Worm (Caenorhabditis elegans) whole organism, L4 larva: Measurements from ENCODE around the gene C14B9.3.

Experiments
- D1046.2 ChIP-seq: fragments of 200-800 bp; sonication (Bioruptor generic); IDR thresholded peaks from 2 replicates; pipeline ENCODE4 v1.3.6; 2022; ENCODE audit warnings: missing genetic modification characterization, missing compliant biosample characterization
- F37D6.2 ChIP-seq: sonication (generic microtip); optimal IDR thresholded peaks from 2 replicates; lab custom pipeline; 2016; ENCODE audit warnings: mild to moderate bottlenecking, missing genetic modification characterization, missing compliant biosample characterization
- T20F7.1 ChIP-seq: fragments of 200-800 bp; sonication (Bioruptor generic); optimal IDR thresholded peaks from 2 replicates; lab custom pipeline; 2018; ENCODE audit warnings: mild to moderate bottlenecking, missing genetic modification characterization, missing compliant biosample characterization
- T26A8.4 ChIP-seq: fragments of 200-800 bp; sonication (Bioruptor generic); IDR thresholded peaks from 2 replicates; pipeline ENCODE4 v1.3.6; 2022; ENCODE audit warnings: missing genetic modification characterization, missing compliant biosample characterization
- Y105C5A.15 ChIP-seq: fragments of 200-800 bp; sonication (Bioruptor generic); IDR thresholded peaks from 2 replicates; pipeline ENCODE4 v1.3.6; 2022; ENCODE audit warnings: missing genetic modification characterization, missing compliant biosample characterization
- Y5F2A.4 ChIP-seq: fragments of 200-800 bp; sonication (Bioruptor generic); optimal IDR thresholded peaks from 2 replicates; lab custom pipeline; 2018; ENCODE audit warnings: mild to moderate bottlenecking, missing genetic modification characterization, missing compliant biosample characterization
- ZK337.2 ChIP-seq: fragments of 200-800 bp; sonication (Bioruptor generic); IDR thresholded peaks from 2 replicates; pipeline ENCODE4 v1.3.6; 2022; ENCODE audit warnings: missing genetic modification reagents, missing genetic modification characterization, missing compliant biosample characterization
- ZK546.5 ChIP-seq, 2 experiments: sonication (generic microtip); optimal IDR thresholded peaks; 2 replicates each; lab custom pipeline; 2017; ENCODE audit warnings: missing biosample characterization in 2 of 2, missing genetic modification characterization in 2 of 2
- aly-2 ChIP-seq: sonication (generic microtip); optimal IDR thresholded peaks from 2 replicates; lab custom pipeline; 2018; ENCODE audit warnings: missing biosample characterization, missing genetic modification characterization
- arid-1 ChIP-seq: fragments of 200-800 bp; sonication (Bioruptor generic); conservative IDR thresholded peaks from 2 replicates; pipeline ENCODE4 v1.3.6; 2022; ENCODE audit warnings: missing genetic modification reagents, missing genetic modification characterization, missing compliant biosample characterization
- attf-4 ChIP-seq: sonication (generic microtip); optimal IDR thresholded peaks from 3 replicates; lab custom pipeline; 2017; ENCODE audit warnings: missing biosample characterization, missing genetic modification characterization
- ceh-20 ChIP-seq: fragments of 200-800 bp; sonication (Bioruptor generic); IDR thresholded peaks from 2 replicates; pipeline ENCODE4 v1.3.6; 2022; ENCODE audit warnings: missing genetic modification reagents, missing genetic modification characterization, missing compliant biosample characterization
- ceh-62 ChIP-seq: sonication (generic microtip); optimal IDR thresholded peaks from 2 replicates; lab custom pipeline; 2017; ENCODE audit warnings: missing biosample characterization, missing genetic modification characterization
- ceh-82 ChIP-seq: sonication (generic microtip); optimal IDR thresholded peaks from 2 replicates; lab custom pipeline; 2017; ENCODE audit warnings: missing biosample characterization, missing genetic modification characterization
- ces-1 ChIP-seq: fragments of 150-350 bp; sonication (generic microtip); optimal IDR thresholded peaks from 4 replicates; lab custom pipeline; 2014; ENCODE audit warnings: missing biosample characterization, missing genetic modification reagents, missing genetic modification characterization
- cey-2 ChIP-seq: sonication (generic microtip); optimal IDR thresholded peaks from 3 replicates; lab custom pipeline; 2017; ENCODE audit warnings: missing genetic modification characterization, mild to moderate bottlenecking, missing compliant biosample characterization, antibody characterized with exemption, borderline replicate concordance; ENCODE audit not compliant: insufficient read depth
- daf-12 ChIP-seq: fragments of 150-350 bp; optimal IDR thresholded peaks from 2 replicates; lab custom pipeline; 2014; ENCODE audit warnings: missing biosample characterization, missing genetic modification reagents, missing genetic modification characterization
- daf-16 ChIP-seq, 3 experiments: sonication (generic microtip); optimal IDR thresholded peaks; 2 replicates each; lab custom pipeline; 2016 to 2017; ENCODE audit warnings: missing genetic modification characterization in 3 of 3, missing genetic modification reagents in 3 of 3, mild to moderate bottlenecking in 2 of 3, missing compliant biosample characterization in 2 of 3, missing biosample characterization in 1 of 3, moderate library complexity in 1 of 3
- daf-19 ChIP-seq: fragments of 200-800 bp; sonication (Bioruptor generic); conservative IDR thresholded peaks from 2 replicates; pipeline ENCODE4 v1.3.6; 2022; ENCODE audit warnings: missing genetic modification characterization, missing compliant biosample characterization
- daf-8 ChIP-seq: fragments of 200-800 bp; sonication (Bioruptor generic); IDR thresholded peaks from 2 replicates; pipeline ENCODE4 v1.3.6; 2022; ENCODE audit warnings: missing genetic modification characterization, missing compliant biosample characterization
- dmd-6 ChIP-seq: fragments of 200-800 bp; sonication (Bioruptor generic); IDR thresholded peaks from 2 replicates; pipeline ENCODE4 v1.3.6; 2022; ENCODE audit warnings: missing genetic modification reagents, missing genetic modification characterization, missing compliant biosample characterization
- dve-1 ChIP-seq: sonication (generic microtip); optimal IDR thresholded peaks from 2 replicates; lab custom pipeline; 2017; ENCODE audit warnings: antibody characterized with exemption, mild to moderate bottlenecking, missing genetic modification characterization, missing compliant biosample characterization; ENCODE audit not compliant: insufficient read depth
- egl-27 ChIP-seq: sonication (generic microtip); optimal IDR thresholded peaks from 3 replicates; lab custom pipeline; 2017; ENCODE audit warnings: missing biosample characterization, missing genetic modification reagents, missing genetic modification characterization
- fkh-10 ChIP-seq: fragments of 150-350 bp; optimal IDR thresholded peaks from 2 replicates; lab custom pipeline; 2014; ENCODE audit warnings: missing biosample characterization, missing genetic modification reagents, missing genetic modification characterization
- gei-8 ChIP-seq: fragments of 200-800 bp; sonication (Bioruptor generic); optimal IDR thresholded peaks from 2 replicates; lab custom pipeline; 2018; ENCODE audit warnings: mild to moderate bottlenecking, missing genetic modification characterization, missing compliant biosample characterization
- hif-1 ChIP-seq, 2 experiments: sonication (generic microtip); optimal IDR thresholded peaks; 2 replicates each; lab custom pipeline; 2016 to 2017; ENCODE audit warnings: missing compliant biosample characterization in 2 of 2, missing genetic modification characterization in 2 of 2, missing genetic modification reagents in 2 of 2, missing genotype in 2 of 2, mild to moderate bottlenecking in 1 of 2
- hlh-11 ChIP-seq: fragments of 200-800 bp; sonication (Bioruptor generic); optimal IDR thresholded peaks from 2 replicates; lab custom pipeline; 2018; ENCODE audit warnings: mild to moderate bottlenecking, missing genetic modification characterization, missing compliant biosample characterization
- hlh-30 ChIP-seq: sonication (generic microtip); optimal IDR thresholded peaks from 2 replicates; lab custom pipeline; 2017; ENCODE audit warnings: antibody characterized with exemption, mild to moderate bottlenecking, missing genetic modification characterization, missing compliant biosample characterization; ENCODE audit not compliant: insufficient read depth
- lim-7 ChIP-seq: fragments of 200-800 bp; sonication (Bioruptor generic); IDR thresholded peaks from 2 replicates; pipeline ENCODE4 v1.3.6; 2022; ENCODE audit warnings: missing genetic modification characterization, missing compliant biosample characterization
- lin-1 ChIP-seq: fragments of 200-800 bp; sonication (Bioruptor generic); IDR thresholded peaks from 2 replicates; pipeline ENCODE4 v1.3.6; 2022; ENCODE audit warnings: missing genetic modification reagents, missing genetic modification characterization, missing compliant biosample characterization
- lin-15B ChIP-seq: fragments of 150-350 bp; sonication (generic microtip); optimal IDR thresholded peaks from 3 replicates; lab custom pipeline; 2014; ENCODE audit warnings: missing biosample characterization, missing genetic modification characterization
- lin-29 ChIP-seq: fragments of 200-800 bp; sonication (Bioruptor generic); IDR thresholded peaks from 2 replicates; pipeline ENCODE4 v1.3.6; 2022; ENCODE audit warnings: missing genetic modification reagents, missing genetic modification characterization, missing compliant biosample characterization
- lir-3 ChIP-seq: sonication (generic microtip); optimal IDR thresholded peaks from 2 replicates; lab custom pipeline; 2016; ENCODE audit warnings: mild to moderate bottlenecking, missing genetic modification characterization, missing compliant biosample characterization
- madf-9 ChIP-seq: fragments of 200-800 bp; sonication (Bioruptor generic); conservative IDR thresholded peaks from 2 replicates; pipeline ENCODE4 v1.3.6; 2022; ENCODE audit warnings: missing genetic modification reagents, missing genetic modification characterization, missing compliant biosample characterization
- mep-1 ChIP-seq: fragments of 150-350 bp; sonication (generic microtip); optimal IDR thresholded peaks from 3 replicates; lab custom pipeline; 2014; ENCODE audit warnings: missing biosample characterization, missing genetic modification characterization
- mxl-3 ChIP-seq: fragments of 200-800 bp; sonication (Bioruptor generic); optimal IDR thresholded peaks from 2 replicates; lab custom pipeline; 2018; ENCODE audit warnings: mild to moderate bottlenecking, missing genetic modification characterization, missing compliant biosample characterization
- nhr-102 ChIP-seq: sonication (generic microtip); optimal IDR thresholded peaks from 2 replicates; lab custom pipeline; 2016; ENCODE audit warnings: mild to moderate bottlenecking, missing genetic modification characterization, moderate library complexity, missing compliant biosample characterization
- nhr-28 ChIP-seq: fragments of 150-350 bp; optimal IDR thresholded peaks from 2 replicates; lab custom pipeline; 2014; ENCODE audit warnings: missing biosample characterization, missing genetic modification characterization
- nhr-41 ChIP-seq: fragments of 200-800 bp; sonication (Bioruptor generic); IDR thresholded peaks from 2 replicates; pipeline ENCODE4 v1.3.6; 2022; ENCODE audit warnings: missing genetic modification reagents, missing genetic modification characterization, missing compliant biosample characterization
- nhr-76 ChIP-seq: fragments of 150-350 bp; optimal IDR thresholded peaks from 2 replicates; lab custom pipeline; 2014; ENCODE audit warnings: missing biosample characterization, missing genetic modification characterization
- sdz-12 ChIP-seq: fragments of 200-800 bp; sonication (Bioruptor generic); optimal IDR thresholded peaks from 2 replicates; lab custom pipeline; 2018; ENCODE audit warnings: mild to moderate bottlenecking, missing genetic modification characterization, missing compliant biosample characterization
- set-16 ChIP-seq: fragments of 200-800 bp; sonication (Bioruptor generic); IDR thresholded peaks from 2 replicates; pipeline ENCODE4 v1.3.6; 2022; ENCODE audit warnings: missing genetic modification reagents, missing genetic modification characterization, missing compliant biosample characterization
- snpc-1.2 ChIP-seq: fragments of 200-800 bp; sonication (Bioruptor generic); IDR thresholded peaks from 2 replicates; pipeline ENCODE4 v1.3.6; 2022; ENCODE audit warnings: missing genetic modification reagents, missing genetic modification characterization, missing compliant biosample characterization
- snpc-4 ChIP-seq: fragments of 150-350 bp; optimal IDR thresholded peaks from 2 replicates; lab custom pipeline; 2014; ENCODE audit warnings: missing biosample characterization, missing genetic modification characterization
- spr-1 ChIP-seq: sonication (generic microtip); optimal IDR thresholded peaks from 2 replicates; lab custom pipeline; 2016; ENCODE audit warnings: mild to moderate bottlenecking, missing genetic modification characterization, missing compliant biosample characterization
- tag-97 ChIP-seq: fragments of 200-800 bp; sonication (Bioruptor generic); IDR thresholded peaks from 2 replicates; pipeline ENCODE4 v1.3.6; 2022; ENCODE audit warnings: missing genetic modification characterization, missing compliant biosample characterization
- unc-130 ChIP-seq: sonication (generic microtip); optimal IDR thresholded peaks from 2 replicates; lab custom pipeline; 2016; ENCODE audit warnings: missing genetic modification reagents, missing genetic modification characterization, missing compliant biosample characterization
- unc-62 ChIP-seq, 3 experiments: fragments of 150-350 bp in 1 of 3; sonication (generic microtip); optimal IDR thresholded peaks in 2 of 3; peaks in 1 of 3; 1 replicate in 1 of 3; 2 replicates in 2 of 3; lab custom pipeline; 2014 to 2017; ENCODE audit warnings: missing biosample characterization in 3 of 3, missing genetic modification characterization in 3 of 3, missing genetic modification reagents in 3 of 3, missing genotype in 1 of 3
- zfp-3 ChIP-seq: fragments of 200-800 bp; sonication (Bioruptor generic); conservative IDR thresholded peaks from 2 replicates; pipeline ENCODE4 v1.3.6; 2022; ENCODE audit warnings: missing genetic modification reagents, missing genetic modification characterization, missing compliant biosample characterization
- zip-11 ChIP-seq: fragments of 200-800 bp; sonication (Bioruptor generic); IDR thresholded peaks from 2 replicates; pipeline ENCODE4 v1.3.6; 2022; ENCODE audit warnings: missing genetic modification characterization, missing compliant biosample characterization

C14B9.3 gene

DNA sequence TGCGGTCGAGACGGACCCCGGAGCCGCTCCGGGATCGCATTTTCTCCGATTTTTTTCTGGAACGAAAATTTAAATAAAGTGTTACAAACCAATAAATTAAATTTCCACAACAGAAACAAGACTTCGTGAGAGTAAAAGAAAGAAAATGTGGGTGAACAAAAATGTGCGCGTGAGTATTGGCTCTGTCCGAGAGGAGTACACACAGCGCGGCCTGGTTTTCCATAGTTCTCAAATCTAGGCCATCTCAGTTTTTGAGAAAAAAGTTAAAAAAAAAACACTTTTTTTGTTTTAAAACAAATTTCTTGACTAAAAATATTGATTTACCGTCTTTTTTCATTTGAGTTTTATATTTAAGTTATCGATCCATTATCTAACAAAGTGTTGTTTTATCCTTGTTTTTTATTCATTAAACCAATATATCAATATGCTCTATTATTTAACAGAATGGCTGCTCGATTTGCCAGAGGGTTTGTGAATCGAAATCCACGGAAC lies 36.0 kb downstream of the C14B9.3 start, which contains the start of the genes C14B9.8 and mrpl-18 (continued):
- no peak for TF ChIP-seq ceh-62 (tag; lab: Kevin White, UChicago)
- TF ChIP-seq daf-12 (tag; lab: Kevin White, UChicago) = no peak
- TF ChIP-seq fkh-10 (GFP tag; lab: Kevin White, UChicago) = no peak
- TF ChIP-seq dve-1 (tag; lab: Kevin White, UChicago) = peak; percentile 53
- no peak for TF ChIP-seq daf-19 (GFP tag; lab: Robert Waterston, UW)
- no peak for TF ChIP-seq Y5F2A.4 (GFP tag; lab: Kevin White, UChicago)
- TF ChIP-seq lir-3 (tag; lab: Kevin White, UChicago) = no peak
- no peak for TF ChIP-seq nhr-41 (GFP tag; lab: Robert Waterston, UW)
- TF ChIP-seq egl-27 = no peak
- no peak for TF ChIP-seq spr-1 (tag; lab: Kevin White, UChicago)
- TF ChIP-seq nhr-102 (tag; lab: Kevin White, UChicago) = no peak
- no peak for TF ChIP-seq ceh-20 (GFP tag; lab: Robert Waterston, UW)
- no peak for TF ChIP-seq ces-1 (GFP tag; lab: Kevin White, UChicago)
- no peak for TF ChIP-seq aly-2 (tag; lab: Kevin White, UChicago)
- no peak for TF ChIP-seq zip-11 (GFP tag; lab: Robert Waterston, UW)
- no peak for TF ChIP-seq D1046.2 (GFP tag; lab: Robert Waterston, UW)
- no peak for TF ChIP-seq unc-62 (GFP tag; optimal IDR thresholded peaks at IDR 0.05 in 1 of 2; lab: Kevin White, UChicago)
- no peak for TF ChIP-seq unc-62 (tag; optimal IDR thresholded peaks at IDR 0.05; lab: Kevin White, UChicago)
- 0 out of 2 replicates have a peak, but pooled peaks have one; percentile 30 for TF ChIP-seq T26A8.4 (GFP tag; lab: Robert Waterston, UW)
- TF ChIP-seq tag-97 (GFP tag; lab: Robert Waterston, UW) = no peak
- no peak for TF ChIP-seq snpc-1.2 (GFP tag; lab: Robert Waterston, UW)
- no peak for TF ChIP-seq lim-7 (GFP tag; lab: Robert Waterston, UW)
- 0 out of 2 replicates have a peak, but pooled peaks have one; percentile 54 for TF ChIP-seq zfp-3
- TF ChIP-seq mep-1 (tag; lab: Kevin White, UChicago) = peak; percentile 43
- TF ChIP-seq ZK337.2 (GFP tag; lab: Robert Waterston, UW) = peak; percentile 80
- no peak for TF ChIP-seq attf-4 (tag; lab: Kevin White, UChicago)
- TF ChIP-seq ceh-82 (tag; lab: Kevin White, UChicago) = no peak
- TF ChIP-seq set-16 (GFP tag; lab: Robert Waterston, UW) = no peak
- no peak for TF ChIP-seq gei-8
- no peak for TF ChIP-seq mxl-3 (GFP tag; lab: Kevin White, UChicago)
- no peak for TF ChIP-seq arid-1
- TF ChIP-seq madf-9 (GFP tag; lab: Robert Waterston, UW) = 0 out of 2 replicates have a peak, but pooled peaks have one; percentile 41
- TF ChIP-seq cey-2 (tag; lab: Kevin White, UChicago) = no peak
- TF ChIP-seq nhr-76 = no peak
- no peak for TF ChIP-seq lin-1 (GFP tag; lab: Robert Waterston, UW)
- peak; percentile 76 for TF ChIP-seq hlh-30 (tag; lab: Kevin White, UChicago)
- peak; percentile 40 for TF ChIP-seq dmd-6 (GFP tag; lab: Robert Waterston, UW)
- no peak for TF ChIP-seq sdz-12 (GFP tag; lab: Kevin White, UChicago)
- no peak for TF ChIP-seq snpc-4 (tag; lab: Kevin White, UChicago)
- no peak for TF ChIP-seq lin-15B (tag; lab: Kevin White, UChicago)
- no peak for TF ChIP-seq Y105C5A.15 (GFP tag; lab: Robert Waterston, UW)
- TF ChIP-seq F37D6.2 (tag; lab: Kevin White, UChicago) = peak; percentile 4
- peak in 1 of 2 experiments; percentile 88 for TF ChIP-seq hif-1 (tag; optimal IDR thresholded peaks at IDR 0.05; lab: Kevin White, UChicago)
- TF ChIP-seq lin-29 (GFP tag; lab: Robert Waterston, UW) = no peak
- TF ChIP-seq daf-16 (GFP tag; optimal IDR thresholded peaks at IDR 0.05; lab: Kevin White, UChicago) = no peak
- no peak for TF ChIP-seq daf-16 (tag; optimal IDR thresholded peaks at IDR 0.05; lab: Kevin White, UChicago)
- no peak for TF ChIP-seq daf-8 (GFP tag; lab: Robert Waterston, UW)
- TF ChIP-seq unc-130 (GFP tag; lab: Kevin White, UChicago) = peak; percentile 79
- TF ChIP-seq hlh-11 (tag; lab: Kevin White, UChicago) = no peak
- no peak for TF ChIP-seq ZK546.5 (tag; optimal IDR thresholded peaks at IDR 0.05; lab: Kevin White, UChicago)
- no peak for TF ChIP-seq nhr-28 (tag; lab: Kevin White, UChicago)
- peak; percentile 10 for TF ChIP-seq T20F7.1 (GFP tag; lab: Kevin White, UChicago)
